Fruit fly (Drosophila melanogaster): ENCODE measurements around the gene Gr28b.

Gene Gr28b

dm6 chr2L:7420305-7421287 lies 41.5 kb downstream of the Gr28b start (continued):
- TF ChIP-seq insv (GFP tag; optimal IDR thresholded peaks at IDR 0.05) = no peak
- peak; percentile 90 for TF ChIP-seq lilli (GFP tag; optimal IDR thresholded peaks at IDR 0.05)
- no peak; the same call in 2 of the 3 replicates for TF ChIP-seq CG6791 (GFP tag; IDR thresholded peaks at IDR 0.05; ENCODE audit: partially characterized antibody)
- no peak for TF ChIP-seq CG1602 (GFP tag; optimal IDR thresholded peaks at IDR 0.05)
- TF ChIP-seq CG9817 (tag; optimal IDR thresholded peaks at IDR 0.05) = peak; percentile 50
- no peak for TF ChIP-seq ap (GFP tag; IDR thresholded peaks at IDR 0.05)
- no peak for TF ChIP-seq ac (GFP tag; optimal IDR thresholded peaks at IDR 0.05)
- TF ChIP-seq Xrp1 (GFP tag; IDR thresholded peaks at IDR 0.05) = peak; percentile 65
- peak; percentile 61 for TF ChIP-seq CG14050 (GFP tag; IDR thresholded peaks at IDR 0.05)
- TF ChIP-seq CG11398 (GFP tag; optimal IDR thresholded peaks at IDR 0.05) = peak; percentile 13
- peak; percentile 51 for TF ChIP-seq maf-S (GFP tag; optimal IDR thresholded peaks at IDR 0.05)
- peak; percentile 28 to 37 for TF ChIP-seq chif (GFP tag; optimal IDR thresholded peaks at IDR 0.05)
- TF ChIP-seq Drgx (GFP tag; IDR thresholded peaks at IDR 0.05) = peak; percentile 71
- TF ChIP-seq Elba2 (GFP tag; optimal IDR thresholded peaks at IDR 0.05) = no peak
- no peak for TF ChIP-seq CG34376 (GFP tag; optimal IDR thresholded peaks at IDR 0.05)
- TF ChIP-seq Sox102F (GFP tag; optimal IDR thresholded peaks at IDR 0.05) = peak; percentile 27
- TF ChIP-seq ems (GFP tag; optimal IDR thresholded peaks at IDR 0.05) = peak; percentile 64
- peak; percentile 56 for TF ChIP-seq CG15011 (GFP tag; optimal IDR thresholded peaks at IDR 0.05)
- TF ChIP-seq da (GFP tag; optimal IDR thresholded peaks at IDR 0.05) = peak; percentile 19
- peak; percentile 65 for TF ChIP-seq fu2 (GFP tag; optimal IDR thresholded peaks at IDR 0.05)
- peak; percentile 55 for TF ChIP-seq fd3F (GFP tag; optimal IDR thresholded peaks at IDR 0.05)
- peak; percentile 50 for TF ChIP-seq NK7.1 (GFP tag; optimal IDR thresholded peaks at IDR 0.05)

- TF ChIP-seq CG4617 (GFP tag; optimal IDR thresholded peaks at IDR 0.05; ENCODE audit: borderline replicate concordance) = no peak
- no peak for TF ChIP-seq CG9876 (GFP tag; optimal IDR thresholded peaks at IDR 0.05)
- TF ChIP-seq jumu (GFP tag; optimal IDR thresholded peaks at IDR 0.05) = no peak
- no peak for TF ChIP-seq CG2116 (GFP tag; optimal IDR thresholded peaks at IDR 0.05)
- TF ChIP-seq CG15269 (tag; optimal IDR thresholded peaks at IDR 0.05) = peak; percentile 48
- TF ChIP-seq CG2202 (tag; optimal IDR thresholded peaks at IDR 0.05) = no peak
- TF ChIP-seq PHDP (tag; optimal IDR thresholded peaks at IDR 0.05) = peak; percentile 36
- no peak for TF ChIP-seq Hr39 (optimal IDR thresholded peaks at IDR 0.05)
- TF ChIP-seq CG1792 (GFP tag; optimal IDR thresholded peaks at IDR 0.05) = no peak
- TF ChIP-seq CG9932 (GFP tag; IDR thresholded peaks at IDR 0.05) = peak; percentile 28
- TF ChIP-seq Hmx (GFP tag; optimal IDR thresholded peaks at IDR 0.05) = no peak
- no peak for TF ChIP-seq Vsx1 (GFP tag; optimal IDR thresholded peaks at IDR 0.05)
- peak; percentile 68 for TF ChIP-seq pros (GFP tag; optimal IDR thresholded peaks at IDR 0.05)
- peak; percentile 89 for TF ChIP-seq CTCF (GFP tag; optimal IDR thresholded peaks at IDR 0.05)
- TF ChIP-seq fd96Cb (tag; optimal IDR thresholded peaks at IDR 0.05) = no peak
- no peak for TF ChIP-seq crp (GFP tag; optimal IDR thresholded peaks at IDR 0.05)
- TF ChIP-seq esg (GFP tag; conservative IDR thresholded peaks at IDR 0.05) = 0 out of 2 replicates have a peak, but pooled peaks have one; percentile 10
- TF ChIP-seq Drgx (GFP tag; IDR thresholded peaks at IDR 0.05) = peak; percentile 54; the same call in 1 of the 2 replicates
- TF ChIP-seq Pdp1 (GFP tag; optimal IDR thresholded peaks at IDR 0.05) = no peak
- peak; percentile 13 for TF ChIP-seq Dek (tag; optimal IDR thresholded peaks at IDR 0.05)
- peak in 1 of 2 experiments; percentile 19 for TF ChIP-seq Hr78 (GFP tag; optimal IDR thresholded peaks at IDR 0.05)
- peak; percentile 81 for TF ChIP-seq Med (GFP tag)
- TF ChIP-seq CG17912 (GFP tag; optimal IDR thresholded peaks at IDR 0.05) = no peak
- TF ChIP-seq gem (tag; optimal IDR thresholded peaks at IDR 0.05) = peak; percentile 63
- TF ChIP-seq Opbp (GFP tag; IDR thresholded peaks at IDR 0.05; ENCODE audit: partially characterized antibody) = 0 out of 3 replicates have a peak, but pooled peaks have one; percentile 38
Observed at dm6 chr2L:7419408-7420304, 42.4 kb downstream of the Gr28b start.
